Worm (Caenorhabditis elegans): Measurements from ENCODE around the gene asp-6.

DNA sequence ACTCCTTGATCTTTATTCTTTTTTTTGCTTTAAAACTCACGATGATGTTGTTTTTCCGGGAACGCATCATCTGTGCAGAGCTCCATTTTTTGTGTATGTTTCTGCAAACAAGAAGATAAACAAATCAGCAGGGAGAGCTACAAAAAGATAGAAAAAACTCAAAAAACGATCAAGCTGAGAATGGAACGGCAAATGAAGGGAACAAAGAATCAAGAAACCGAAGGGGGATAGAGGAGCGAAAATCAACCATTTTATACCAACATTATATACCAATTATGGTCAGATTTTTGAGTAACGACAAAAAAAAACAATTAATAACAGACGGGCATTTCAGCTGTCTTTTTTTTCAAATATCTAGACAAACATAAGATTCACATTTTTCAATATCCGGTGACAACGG, 16.1 kb upstream of the asp-6 start, which contains the start of gene slc-17.5:
- no peak for TF ChIP-seq attf-6 (GFP tag; IDR thresholded peaks at IDR 0.05)
- no peak for TF ChIP-seq F57A8.1 (GFP tag; optimal IDR thresholded peaks at IDR 0.05)
- TF ChIP-seq unc-62 (GFP tag; optimal IDR thresholded peaks at IDR 0.05) = no peak
- TF ChIP-seq hsf-1 (GFP tag; IDR thresholded peaks at IDR 0.05) = no peak

Data from whole organism, young adult.